Worm (Caenorhabditis elegans): ENCODE measurements around the gene VZK822L.2.
A peak's percentile ranks its signal among the peaks of the same experiment; 100 is the strongest.

Gene VZK822L.2

ce11 chrIV:11915768-11916453 lies 4.1 kb downstream of the VZK822L.2 start, which contains the start of gene ZK822.9 (continued):
- TF ChIP-seq ceh-8 (GFP tag; optimal IDR thresholded peaks at IDR 0.05) (no peak), lin-14 (GFP tag; optimal IDR thresholded peaks at IDR 0.05) (peak; percentile 6), tbx-2 (tag; optimal IDR thresholded peaks at IDR 0.05) (no peak), fkh-8 (tag; optimal IDR thresholded peaks at IDR 0.05) (no peak), dsc-1 (tag; optimal IDR thresholded peaks at IDR 0.05) (no peak), nhr-12 (tag; optimal IDR thresholded peaks at IDR 0.05) (no peak), hlh-17 (GFP tag; optimal IDR thresholded peaks at IDR 0.05; ENCODE audit: borderline replicate concordance) (no peak), irx-1 (tag; optimal IDR thresholded peaks at IDR 0.05) (no peak), unc-98 (GFP tag; IDR thresholded peaks at IDR 0.05) (no peak), C04F5.9 (tag; optimal IDR thresholded peaks at IDR 0.05) (no peak), mdl-1 (tag; optimal IDR thresholded peaks at IDR 0.05) (no peak), snpc-4 (tag; optimal IDR thresholded peaks at IDR 0.05) (no peak), unc-86 (tag; optimal IDR thresholded peaks at IDR 0.05) (no peak), mab-9 (GFP tag; IDR thresholded peaks at IDR 0.05) (no peak), ets-5 (GFP tag; IDR thresholded peaks at IDR 0.05) (no peak), nhr-20 (tag; optimal IDR thresholded peaks at IDR 0.05) (peak; percentile 38), nhr-71 (tag; optimal IDR thresholded peaks at IDR 0.05) (peak; percentile 32), elt-3 (tag; optimal IDR thresholded peaks at IDR 0.05) (peak in 2 of 6 experiments; percentile 9 to 25), nhr-76 (tag; optimal IDR thresholded peaks at IDR 0.05) (no peak), unc-30 (tag; optimal IDR thresholded peaks at IDR 0.05) (no peak), ceh-63 (GFP tag; optimal IDR thresholded peaks at IDR 0.05) (no peak), C16A3.4 (tag; optimal IDR thresholded peaks at IDR 0.05) (no peak)

ce11 chrIV:11916907-11917306 lies 5.1 kb downstream of the VZK822L.2 start, which contains the start of gene ZK822.10:
Gene ZK822.10 (plus strand): TSS chrIV:11917137.
- TF ChIP-seq elt-2 (tag; optimal IDR thresholded peaks at IDR 0.05) (peak; percentile 61), sptf-1 (tag; optimal IDR thresholded peaks at IDR 0.05) (no peak), C16A3.4 (tag; optimal IDR thresholded peaks at IDR 0.05) (peak; percentile 9), ama-1 (optimal IDR thresholded peaks at IDR 0.05) (no peak), nhr-85 (tag) (peak; percentile 55), nhr-20 (tag; optimal IDR thresholded peaks at IDR 0.05) (peak; percentile 35), nhr-71 (tag; optimal IDR thresholded peaks at IDR 0.05) (peak; percentile 28)

ce11 chrIV:11917886-11918285 lies 6.1 kb downstream of the VZK822L.2 start:
- TF ChIP-seq elt-2 (tag; optimal IDR thresholded peaks at IDR 0.05) (peak; percentile 51), nhr-85 (tag) (no peak)

- no peak for TF ChIP-seq rnt-1 (tag; optimal IDR thresholded peaks at IDR 0.05)
- TF ChIP-seq ets-5 (GFP tag; IDR thresholded peaks at IDR 0.05) = no peak
- no peak for TF ChIP-seq nhr-19 (GFP tag; conservative IDR thresholded peaks at IDR 0.05)
- no peak for TF ChIP-seq fkh-4 (tag; optimal IDR thresholded peaks at IDR 0.05; ENCODE audit: borderline replicate concordance)
- TF ChIP-seq nhr-84 (tag; optimal IDR thresholded peaks at IDR 0.05) = no peak
- TF ChIP-seq lin-14 (GFP tag; optimal IDR thresholded peaks at IDR 0.05) = no peak
- no peak for TF ChIP-seq sup-37 (GFP tag; optimal IDR thresholded peaks at IDR 0.05)
- TF ChIP-seq fos-1 (tag; optimal IDR thresholded peaks at IDR 0.05) = no peak
- no peak for TF ChIP-seq hlh-4 (tag; optimal IDR thresholded peaks at IDR 0.05)
- no peak for TF ChIP-seq aha-1 (tag; optimal IDR thresholded peaks at IDR 0.05)
- no peak for TF ChIP-seq pax-3 (tag; optimal IDR thresholded peaks at IDR 0.05)
Observed at ce11 chrIV:11919067-11919466, 7.2 kb downstream of the VZK822L.2 start.

- TF ChIP-seq vab-15 (tag; optimal IDR thresholded peaks at IDR 0.05) = no peak
- no peak for TF ChIP-seq aha-1 (tag; optimal IDR thresholded peaks at IDR 0.05)
- TF ChIP-seq lin-15B (tag; optimal IDR thresholded peaks at IDR 0.05) = no peak
- TF ChIP-seq mef-2 (tag; optimal IDR thresholded peaks at IDR 0.05) = no peak
- no peak for TF ChIP-seq nhr-85 (tag)
- TF ChIP-seq Y116A8C.19 (tag; optimal IDR thresholded peaks at IDR 0.05; ENCODE audit: borderline replicate concordance) = no peak
- TF ChIP-seq sptf-1 (tag; optimal IDR thresholded peaks at IDR 0.05) = no peak
- no peak for TF ChIP-seq lin-35 (GFP tag; optimal IDR thresholded peaks at IDR 0.05)
- TF ChIP-seq aly-2 (tag; optimal IDR thresholded peaks at IDR 0.05) = no peak
- TF ChIP-seq nhr-20 (tag; optimal IDR thresholded peaks at IDR 0.05) = no peak
- no peak for TF ChIP-seq egl-13 (tag; optimal IDR thresholded peaks at IDR 0.05)
- no peak for TF ChIP-seq pag-3 (tag; optimal IDR thresholded peaks at IDR 0.05; ENCODE audit: borderline replicate concordance, insufficient read depth)
- no peak for TF ChIP-seq tlp-1 (tag; optimal IDR thresholded peaks at IDR 0.05)
- TF ChIP-seq lin-14 (GFP tag; optimal IDR thresholded peaks at IDR 0.05) = no peak
- TF ChIP-seq ceh-88 (GFP tag; IDR thresholded peaks at IDR 0.05) = no peak
- no peak for TF ChIP-seq jun-1 (tag; optimal IDR thresholded peaks at IDR 0.05)
Observed at ce11 chrIV:11922011-11922410, 10.2 kb downstream of the VZK822L.2 start, which contains the start of gene ZK822.1. Gene ZK822.1 (minus strand): TSS chrIV:11922131.
